Worm (Caenorhabditis elegans): ENCODE measurements around the gene Y39B6A.27.

The Y39B6A.27 gene

ce11 chrV:19019239-19019638, 12.3 kb upstream of the Y39B6A.27 start:
- TF ChIP-seq ceh-48 (tag; optimal IDR thresholded peaks at IDR 0.05) (peak; percentile 20), pha-2 (tag; optimal IDR thresholded peaks at IDR 0.05) (no peak)

- TF ChIP-seq fax-1 (tag; optimal IDR thresholded peaks at IDR 0.05) (no peak), eyg-1 (tag; optimal IDR thresholded peaks at IDR 0.05) (no peak), C38D4.7 (GFP tag; optimal IDR thresholded peaks at IDR 0.05) (no peak)
Measured at ce11 chrV:19024683-19025082, 6.9 kb upstream of the Y39B6A.27 start, which contains the start of gene Y39B6A.29. Y39B6A.29 (minus strand) TSS chrV:19024783.

ce11 chrV:19026163-19026562, 5.4 kb upstream of the Y39B6A.27 start, which contains the start of gene Y39B6A.25:
Y39B6A.25 (plus strand) TSS chrV:19026463.
- no peak for TF ChIP-seq K02D7.2 (tag; optimal IDR thresholded peaks at IDR 0.05)

ce11 chrV:19026757-19027156, 4.8 kb upstream of the Y39B6A.27 start:
- TF ChIP-seq ceh-48 (tag; optimal IDR thresholded peaks at IDR 0.05), result peak; percentile 52

- TF ChIP-seq fax-1 (tag; optimal IDR thresholded peaks at IDR 0.05) (no peak), ceh-9 (tag; optimal IDR thresholded peaks at IDR 0.05) (no peak), hlh-15 (tag; optimal IDR thresholded peaks at IDR 0.05) (no peak), ceh-48 (tag; optimal IDR thresholded peaks at IDR 0.05) (peak; percentile 68)
Measured at ce11 chrV:19027338-19027737, 4.2 kb upstream of the Y39B6A.27 start.

ce11 chrV:19036061-19036460, 4.5 kb downstream of the Y39B6A.27 start:
- TF ChIP-seq sdc-2 (tag; optimal IDR thresholded peaks at IDR 0.05) (no peak), ceh-18 (tag; optimal IDR thresholded peaks at IDR 0.05) (no peak), ceh-48 (tag; optimal IDR thresholded peaks at IDR 0.05) (peak; percentile 37)

ce11 chrV:19037222-19037621, 5.7 kb downstream of the Y39B6A.27 start, which contains the start of gene asp-17:
asp-17 (minus strand) TSS chrV:19037322.
- TF ChIP-seq pat-9 (tag; optimal IDR thresholded peaks at IDR 0.05) (no peak), sox-2 (GFP tag; IDR thresholded peaks at IDR 0.05) (no peak), ttx-3 (tag; optimal IDR thresholded peaks at IDR 0.05) (no peak), syd-9 (tag; optimal IDR thresholded peaks at IDR 0.05) (no peak), ref-2 (tag; optimal IDR thresholded peaks at IDR 0.05) (no peak), ceh-22 (tag; optimal IDR thresholded peaks at IDR 0.05) (no peak), che-1 (tag; optimal IDR thresholded peaks at IDR 0.05) (no peak), C08G9.2 (tag; optimal IDR thresholded peaks at IDR 0.05) (no peak), fkh-6 (tag; optimal IDR thresholded peaks at IDR 0.05) (no peak), Y22D7AL.16 (tag; optimal IDR thresholded peaks at IDR 0.05) (no peak), pha-4 (tag; optimal IDR thresholded peaks at IDR 0.05) (no peak), pha-2 (tag; optimal IDR thresholded peaks at IDR 0.05) (no peak), ceh-19 (GFP tag; optimal IDR thresholded peaks at IDR 0.05) (no peak), K09A11.1 (tag; optimal IDR thresholded peaks at IDR 0.05; ENCODE audit: insufficient read depth) (no peak), ama-1 (optimal IDR thresholded peaks at IDR 0.05) (no peak), eyg-1 (tag; optimal IDR thresholded peaks at IDR 0.05) (no peak), pag-3 (tag; optimal IDR thresholded peaks at IDR 0.05; ENCODE audit: borderline replicate concordance) (no peak), sdc-2 (tag; optimal IDR thresholded peaks at IDR 0.05) (no peak)

- TF ChIP-seq ama-1 (optimal IDR thresholded peaks at IDR 0.05), result no peak
- no peak for TF ChIP-seq pax-1 (tag; optimal IDR thresholded peaks at IDR 0.05)
- TF ChIP-seq pha-2 (tag; optimal IDR thresholded peaks at IDR 0.05), result no peak
- TF ChIP-seq pros-1 (tag; optimal IDR thresholded peaks at IDR 0.05), result no peak
- TF ChIP-seq ceh-19 (GFP tag; optimal IDR thresholded peaks at IDR 0.05), result no peak
- TF ChIP-seq ceh-45 (GFP tag; IDR thresholded peaks at IDR 0.05), result no peak
- no peak for TF ChIP-seq ceh-6 (GFP tag; optimal IDR thresholded peaks at IDR 0.05)
- TF ChIP-seq elt-4 (tag; optimal IDR thresholded peaks at IDR 0.05), result peak; percentile 18
Measured at ce11 chrV:19042256-19042655, 10.7 kb downstream of the Y39B6A.27 start, which contains the start of gene asp-16. asp-16 (minus strand) TSS chrV:19042605.

Measured in whole organism, late embryonic.